Worm (Caenorhabditis elegans) whole organism, mixed stage, embryonic: ENCODE data around the gene C04A2.15.

ENCODE experiments used
- M03D4.4 ChIP-seq: sonication (generic microtip); optimal IDR thresholded peaks from 2 replicates; lab custom pipeline; 2017; ENCODE audit warnings: mild to moderate bottlenecking, missing genetic modification characterization, missing compliant biosample characterization
- bed-3 ChIP-seq: fragments of 200-800 bp; sonication (Bioruptor generic); optimal IDR thresholded peaks from 3 replicates; lab custom pipeline; 2018; ENCODE audit warnings: mild to moderate bottlenecking, missing genetic modification characterization, moderate library complexity, missing compliant biosample characterization
- blmp-1 ChIP-seq: fragments of 150-350 bp; optimal IDR thresholded peaks from 2 replicates; lab custom pipeline; 2014; ENCODE audit warnings: missing biosample characterization, missing genetic modification characterization
- ceh-39 ChIP-seq: fragments of 150-350 bp; optimal IDR thresholded peaks from 2 replicates; lab custom pipeline; 2014; ENCODE audit warnings: missing biosample characterization, missing genetic modification characterization
- ceh-43 ChIP-seq: fragments of 200-800 bp; sonication (Bioruptor generic); optimal IDR thresholded peaks from 2 replicates; lab custom pipeline; 2018; ENCODE audit warnings: mild to moderate bottlenecking, missing genetic modification characterization, moderate library complexity, missing compliant biosample characterization
- ceh-83 ChIP-seq: fragments of 200-800 bp; sonication (Bioruptor generic); optimal IDR thresholded peaks from 2 replicates; lab custom pipeline; 2018; ENCODE audit warnings: mild to moderate bottlenecking, missing genetic modification characterization, missing compliant biosample characterization
- ces-1 ChIP-seq: fragments of 150-350 bp; optimal IDR thresholded peaks from 2 replicates; lab custom pipeline; 2014; ENCODE audit warnings: missing biosample characterization, missing genetic modification reagents, missing genetic modification characterization
- cnd-1 ChIP-seq: fragments of 200-800 bp; sonication (Bioruptor generic); optimal IDR thresholded peaks from 2 replicates; lab custom pipeline; 2018; ENCODE audit warnings: mild to moderate bottlenecking, missing genetic modification characterization, missing compliant biosample characterization
- drap-1 ChIP-seq: fragments of 200-800 bp; sonication (Bioruptor generic); optimal IDR thresholded peaks from 3 replicates; lab custom pipeline; 2018; ENCODE audit warnings: mild to moderate bottlenecking, missing genetic modification characterization, missing compliant biosample characterization
- elt-1 ChIP-seq: sonication (generic microtip); optimal IDR thresholded peaks from 2 replicates; lab custom pipeline; 2017; ENCODE audit warnings: missing genetic modification characterization, mild to moderate bottlenecking, missing compliant biosample characterization, antibody characterized with exemption, moderate library complexity, borderline replicate concordance; ENCODE audit not compliant: insufficient read depth
- elt-3 ChIP-seq: fragments of 150-350 bp; optimal IDR thresholded peaks from 2 replicates; lab custom pipeline; 2014; ENCODE audit warnings: missing biosample characterization, missing genetic modification characterization
- flh-1 ChIP-seq: fragments of 200-800 bp; sonication (Bioruptor generic); optimal IDR thresholded peaks from 2 replicates; lab custom pipeline; 2018; ENCODE audit warnings: mild to moderate bottlenecking, missing genetic modification characterization, moderate library complexity, missing compliant biosample characterization
- ham-2 ChIP-seq: fragments of 200-800 bp; sonication (Bioruptor generic); optimal IDR thresholded peaks from 2 replicates; lab custom pipeline; 2018; ENCODE audit warnings: mild to moderate bottlenecking, missing genetic modification characterization, missing compliant biosample characterization
- hlh-1 ChIP-seq: fragments of 150-350 bp; optimal IDR thresholded peaks from 2 replicates; lab custom pipeline; 2014; ENCODE audit warnings: missing biosample characterization, missing genetic modification reagents, missing genetic modification characterization
- lin-13 ChIP-seq: fragments of 150-350 bp; optimal IDR thresholded peaks from 2 replicates; lab custom pipeline; 2014; ENCODE audit warnings: missing biosample characterization, missing genetic modification characterization
- lin-32 ChIP-seq: fragments of 200-800 bp; sonication (Bioruptor generic); optimal IDR thresholded peaks from 2 replicates; lab custom pipeline; 2018; ENCODE audit warnings: mild to moderate bottlenecking, missing genetic modification characterization, missing compliant biosample characterization
- lsy-2 ChIP-seq: fragments of 150-350 bp; optimal IDR thresholded peaks from 2 replicates; lab custom pipeline; 2014; ENCODE audit warnings: missing biosample characterization, missing genetic modification characterization
- mab-5 ChIP-seq: fragments of 150-350 bp; optimal IDR thresholded peaks from 2 replicates; lab custom pipeline; 2014; ENCODE audit warnings: missing biosample characterization, missing genetic modification characterization
- mep-1 ChIP-seq: fragments of 150-350 bp; optimal IDR thresholded peaks from 2 replicates; lab custom pipeline; 2017; ENCODE audit warnings: missing biosample characterization, missing genetic modification reagents, missing genetic modification characterization, inconsistent platforms
- mls-2 ChIP-seq: sonication (generic microtip); optimal IDR thresholded peaks from 2 replicates; lab custom pipeline; 2016; ENCODE audit warnings: mild to moderate bottlenecking, missing genetic modification characterization, moderate library complexity, missing compliant biosample characterization
- nhr-12 ChIP-seq: fragments of 150-350 bp; optimal IDR thresholded peaks from 2 replicates; lab custom pipeline; 2014; ENCODE audit warnings: missing biosample characterization, missing genetic modification characterization
- nhr-2 ChIP-seq: fragments of 150-350 bp; optimal IDR thresholded peaks from 2 replicates; lab custom pipeline; 2014; ENCODE audit warnings: missing biosample characterization, missing genetic modification characterization
- nhr-237 ChIP-seq: fragments of 150-350 bp; optimal IDR thresholded peaks from 2 replicates; lab custom pipeline; 2014; ENCODE audit warnings: missing biosample characterization, missing genetic modification characterization
- nhr-28 ChIP-seq: fragments of 150-350 bp; optimal IDR thresholded peaks from 2 replicates; lab custom pipeline; 2014; ENCODE audit warnings: missing biosample characterization, missing genetic modification characterization
- nhr-76 ChIP-seq: sonication (generic microtip); optimal IDR thresholded peaks from 2 replicates; lab custom pipeline; 2017; ENCODE audit warnings: missing biosample characterization, missing genetic modification characterization
- pha-4 ChIP-seq: fragments of 150-350 bp; optimal IDR thresholded peaks from 2 replicates; lab custom pipeline; 2018; ENCODE audit warnings: missing biosample characterization, missing genetic modification reagents, missing genetic modification characterization
- sem-2 ChIP-seq: fragments of 200-800 bp; sonication (Bioruptor generic); optimal IDR thresholded peaks from 2 replicates; lab custom pipeline; 2018; ENCODE audit warnings: mild to moderate bottlenecking, missing genetic modification characterization, missing compliant biosample characterization
- snpc-4 ChIP-seq: fragments of 150-350 bp; optimal IDR thresholded peaks from 2 replicates; lab custom pipeline; 2014; ENCODE audit warnings: missing biosample characterization, missing genetic modification characterization
- sptf-1 ChIP-seq: sonication (generic microtip); optimal IDR thresholded peaks from 2 replicates; lab custom pipeline; 2017; ENCODE audit warnings: mild to moderate bottlenecking, missing genetic modification characterization, moderate library complexity, missing compliant biosample characterization
- tbx-8 ChIP-seq: fragments of 200-800 bp; sonication (Bioruptor generic); optimal IDR thresholded peaks from 2 replicates; lab custom pipeline; 2018; ENCODE audit warnings: mild to moderate bottlenecking, missing genetic modification characterization, moderate library complexity, missing compliant biosample characterization
- unc-120 ChIP-seq: sonication (generic microtip); optimal IDR thresholded peaks from 2 replicates; lab custom pipeline; 2017; ENCODE audit warnings: missing genetic modification characterization, missing compliant biosample characterization; ENCODE audit not compliant: poor library complexity, severe bottlenecking
- unc-39 ChIP-seq: fragments of 150-350 bp; optimal IDR thresholded peaks from 2 replicates; lab custom pipeline; 2014; ENCODE audit warnings: missing biosample characterization, missing genetic modification characterization
- unc-62 ChIP-seq: fragments of 150-350 bp; optimal IDR thresholded peaks from 2 replicates; lab custom pipeline; 2014; ENCODE audit warnings: missing biosample characterization, missing genetic modification reagents, missing genetic modification characterization
- zip-8 ChIP-seq: fragments of 150-350 bp; optimal IDR thresholded peaks from 2 replicates; lab custom pipeline; 2014; ENCODE audit warnings: missing biosample characterization, missing genetic modification characterization
- ztf-11 ChIP-seq: fragments of 150-350 bp; optimal IDR thresholded peaks from 2 replicates; lab custom pipeline; 2014; ENCODE audit warnings: missing biosample characterization, missing genetic modification characterization

Gene C04A2.15

DNA sequence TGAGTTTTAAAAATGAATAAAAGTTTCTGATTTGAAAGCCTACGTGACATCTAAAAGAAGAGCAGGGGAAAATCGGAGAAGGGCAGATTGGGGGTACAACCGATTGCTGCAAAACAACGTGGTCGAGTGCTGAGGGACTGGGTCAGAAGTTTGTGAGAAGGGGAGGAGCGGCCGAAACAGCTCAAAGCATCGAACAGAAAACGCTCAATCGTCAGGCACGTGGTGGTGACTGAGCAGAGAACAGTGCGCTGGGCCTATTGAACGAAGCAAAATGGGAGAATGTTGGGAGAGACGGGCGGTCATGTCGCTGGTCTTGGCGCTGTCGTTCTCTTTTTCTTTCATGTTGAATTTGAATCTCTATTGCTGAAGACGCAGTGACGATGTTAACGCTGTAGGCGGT lies 39.1 kb downstream of the C04A2.15 start:
- TF ChIP-seq elt-3 (tag; lab: Kevin White, UChicago) = no peak
- no peak for TF ChIP-seq ces-1 (GFP tag; lab: Kevin White, UChicago)
- TF ChIP-seq lin-32 (GFP tag; lab: Kevin White, UChicago) = no peak
- TF ChIP-seq lsy-2 (tag; lab: Kevin White, UChicago) = no peak
- no peak for TF ChIP-seq ztf-11 (tag; lab: Kevin White, UChicago)
- TF ChIP-seq lin-13 (tag; lab: Kevin White, UChicago) = no peak
- TF ChIP-seq zip-8 (tag; lab: Kevin White, UChicago) = no peak
- TF ChIP-seq ceh-39 (tag; lab: Kevin White, UChicago) = no peak
- no peak for TF ChIP-seq pha-4
- no peak for TF ChIP-seq mep-1 (tag; lab: Kevin White, UChicago)
- no peak for TF ChIP-seq ceh-43 (GFP tag; lab: Kevin White, UChicago)
- no peak for TF ChIP-seq elt-1
- TF ChIP-seq hlh-1 = no peak
- no peak for TF ChIP-seq ceh-83 (GFP tag; lab: Kevin White, UChicago)
- TF ChIP-seq bed-3 (GFP tag; lab: Kevin White, UChicago) = no peak
- no peak for TF ChIP-seq ham-2 (GFP tag; lab: Kevin White, UChicago)
- TF ChIP-seq M03D4.4 = no peak

DNA sequence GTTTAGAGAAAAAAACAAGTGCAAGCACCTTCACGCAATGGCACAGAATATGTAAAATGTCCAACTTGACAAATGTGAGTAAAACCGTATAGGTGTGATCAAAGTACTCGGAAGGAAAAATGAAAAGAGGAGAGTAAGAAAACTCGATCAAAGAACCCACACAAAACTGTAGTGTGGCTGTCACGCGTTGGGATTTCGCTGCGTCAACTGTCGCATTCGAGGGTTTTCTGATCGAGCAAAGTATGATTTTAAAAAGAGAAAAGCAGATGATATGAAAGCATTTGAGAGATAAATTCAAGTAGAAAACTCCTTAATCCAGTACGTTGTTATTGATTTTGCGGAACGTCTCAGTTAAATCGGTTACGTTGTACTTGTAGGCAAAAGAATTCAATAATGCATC lies 39.8 kb downstream of the C04A2.15 start:
- TF ChIP-seq hlh-1 = peak; percentile 83
- TF ChIP-seq ceh-83 (GFP tag; lab: Kevin White, UChicago) = no peak

DNA sequence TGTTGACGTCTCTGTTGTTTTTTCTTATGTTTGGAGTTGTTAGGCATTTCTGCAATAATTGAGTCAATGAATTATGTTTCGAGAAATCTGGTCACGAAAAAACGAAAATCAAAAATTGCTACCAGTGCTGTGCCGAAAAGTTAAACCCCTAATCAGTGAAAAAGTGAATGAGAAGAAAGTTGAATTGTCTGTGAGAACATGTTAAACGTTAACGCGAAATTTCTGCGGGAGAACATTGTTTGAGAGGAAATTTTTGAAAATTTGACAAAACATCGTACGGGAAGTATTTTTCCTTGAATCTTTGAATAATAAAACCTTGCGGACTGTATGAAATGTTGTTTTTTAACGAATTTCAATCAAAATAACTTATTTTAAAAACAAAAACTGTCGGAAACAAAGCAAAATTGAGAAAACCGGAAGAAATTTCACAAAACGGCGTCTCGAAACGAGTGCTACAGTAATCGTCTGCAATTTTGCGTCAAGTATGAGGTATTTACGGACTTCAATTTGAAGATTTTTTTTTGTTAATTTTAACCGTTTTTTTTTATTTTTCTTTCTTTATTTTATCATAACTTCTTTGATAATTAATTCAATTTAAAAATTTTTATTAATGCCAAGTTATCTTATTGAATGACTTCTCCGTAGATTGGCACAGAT lies 41.7 kb downstream of the C04A2.15 start, which contains the start of gene adal-1:
adal-1 (minus strand) TSS at position 51 of the 657 bp plus-strand sequence.
- TF ChIP-seq ceh-43 (GFP tag; lab: Kevin White, UChicago) (no peak), lsy-2 (tag; lab: Kevin White, UChicago) (peak; percentile 61)
- TF ChIP-seq, all 35 proteins: peak for 1

DNA sequence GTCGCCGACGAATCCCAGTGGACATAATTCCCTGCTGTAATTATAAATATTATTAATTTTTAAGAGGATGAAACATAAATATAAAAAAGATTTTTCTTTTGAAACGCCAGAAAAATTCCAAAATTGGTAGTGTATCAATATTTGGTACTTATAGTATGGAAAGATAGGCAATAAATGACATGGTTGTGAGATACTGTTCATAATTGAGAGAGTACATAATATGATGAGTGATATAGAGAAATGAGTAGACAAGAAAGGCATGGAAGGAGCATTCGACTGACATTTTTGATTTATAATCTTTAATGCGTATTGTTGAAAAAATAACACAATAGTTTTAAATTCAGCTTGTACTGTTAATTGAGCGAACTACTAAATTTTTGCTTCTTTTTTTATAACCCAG lies 45.5 kb downstream of the C04A2.15 start, which contains the start of gene C44B7.11:
C44B7.11 (minus strand) TSS at position 34 of the 400 bp plus-strand sequence.
- TF ChIP-seq hlh-1 = no peak
- no peak for TF ChIP-seq blmp-1 (tag; lab: Kevin White, UChicago)
- no peak for TF ChIP-seq tbx-8
- TF ChIP-seq bed-3 (GFP tag; lab: Kevin White, UChicago) = no peak
- no peak for TF ChIP-seq unc-120 (tag; lab: Kevin White, UChicago)
- TF ChIP-seq ces-1 (GFP tag; lab: Kevin White, UChicago) = no peak
- no peak for TF ChIP-seq sptf-1 (tag; lab: Kevin White, UChicago)

DNA sequence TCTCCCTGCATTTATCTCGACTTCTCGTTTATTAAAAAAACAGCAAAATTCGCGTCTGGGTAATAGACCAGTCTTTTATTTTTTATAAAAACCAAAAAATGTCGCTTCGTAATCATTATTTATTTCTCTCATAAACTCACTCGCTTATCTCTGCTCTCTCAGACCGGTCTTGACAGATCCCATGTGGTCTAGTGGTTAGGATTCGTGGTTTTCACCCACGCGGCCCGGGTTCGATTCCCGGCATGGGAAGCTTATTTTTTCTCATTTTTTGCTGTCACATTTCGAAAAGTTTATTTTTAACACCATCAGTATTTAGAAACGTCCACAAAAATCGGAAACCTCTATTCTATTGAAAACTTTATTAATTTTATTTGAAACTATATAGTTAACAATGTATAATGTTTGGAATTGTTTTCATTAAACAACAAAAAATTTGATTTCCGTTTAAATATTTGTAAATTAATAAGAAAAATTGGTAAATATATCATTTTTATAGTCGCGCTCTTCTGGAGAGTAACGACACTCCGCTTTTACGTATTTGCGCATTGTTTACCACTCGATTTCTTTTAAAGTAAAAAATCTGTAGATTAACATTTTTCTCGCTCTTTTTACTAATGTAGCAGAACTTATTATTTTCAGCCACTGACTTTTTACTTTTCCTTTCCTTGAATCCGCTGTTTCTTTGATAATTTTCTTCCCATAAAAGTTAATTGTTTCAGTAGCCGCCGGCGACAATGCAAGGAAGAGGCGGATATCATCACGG lies 46.2 kb downstream of the C04A2.15 start, which contains the start of gene hrpl-1:
hrpl-1 (plus strand) TSS at position 713 of the 763 bp plus-strand sequence.
- TF ChIP-seq nhr-237 (no peak), hlh-1 (no peak), lin-32 (GFP tag; lab: Kevin White, UChicago) (peak; percentile 14), ceh-39 (tag; lab: Kevin White, UChicago) (no peak), elt-3 (tag; lab: Kevin White, UChicago) (no peak), unc-62 (no peak), bed-3 (GFP tag; lab: Kevin White, UChicago) (peak; percentile 11), cnd-1 (tag; lab: Kevin White, UChicago) (peak; percentile 59), lsy-2 (tag; lab: Kevin White, UChicago) (peak; percentile 26), sem-2 (GFP tag; lab: Kevin White, UChicago) (peak; percentile 52), blmp-1 (tag; lab: Kevin White, UChicago) (no peak), flh-1 (GFP tag; lab: Kevin White, UChicago) (no peak), sptf-1 (tag; lab: Kevin White, UChicago) (peak; percentile 76), pha-4 (no peak), unc-120 (tag; lab: Kevin White, UChicago) (no peak), tbx-8 (peak; percentile 28), mab-5 (tag; lab: Kevin White, UChicago) (no peak), M03D4.4 (peak; percentile 73), ztf-11 (tag; lab: Kevin White, UChicago) (no peak), unc-39 (tag; lab: Kevin White, UChicago) (no peak), mep-1 (tag; lab: Kevin White, UChicago) (no peak), drap-1 (GFP tag; lab: Kevin White, UChicago) (no peak), zip-8 (tag; lab: Kevin White, UChicago) (no peak), snpc-4 (no peak), lin-13 (tag; lab: Kevin White, UChicago) (no peak), nhr-12 (tag; lab: Kevin White, UChicago) (no peak), ceh-83 (GFP tag; lab: Kevin White, UChicago) (peak; percentile 62), ces-1 (GFP tag; lab: Kevin White, UChicago) (no peak), mls-2 (tag; lab: Kevin White, UChicago) (no peak), nhr-76 (tag; lab: Kevin White, UChicago) (no peak), ceh-43 (GFP tag; lab: Kevin White, UChicago) (no peak), nhr-2 (tag; lab: Kevin White, UChicago) (no peak), ham-2 (GFP tag; lab: Kevin White, UChicago) (no peak), elt-1 (no peak), nhr-28 (tag; lab: Kevin White, UChicago) (no peak)
